Fruit fly (Drosophila melanogaster): ENCODE results near the gene Bka.

The Bka gene

dm6 chr2L:9897296-9897695, 2.2 kb downstream of the Bka start, which contains the start of gene RpS2 (continued):
- TF ChIP-seq stc (GFP tag; IDR thresholded peaks at IDR 0.05) (no peak), schlank (tag; optimal IDR thresholded peaks at IDR 0.05) (no peak), CG12942 (GFP tag; optimal IDR thresholded peaks at IDR 0.05) (no peak), Dfd (GFP tag; optimal IDR thresholded peaks at IDR 0.05) (no peak), Nf-YC (tag; optimal IDR thresholded peaks at IDR 0.05) (peak; percentile 22), CG17328 (GFP tag; IDR thresholded peaks at IDR 0.05) (peak; percentile 60), CG32772 (GFP tag; IDR thresholded peaks at IDR 0.05) (no peak), CG14441 (GFP tag; IDR thresholded peaks at IDR 0.05) (no peak), gro (GFP tag; optimal IDR thresholded peaks at IDR 0.05) (peak; percentile 39), CG6175 (GFP tag; IDR thresholded peaks at IDR 0.05) (no peak), tx (GFP tag; optimal IDR thresholded peaks at IDR 0.05) (no peak), hbn (GFP tag; IDR thresholded peaks at IDR 0.05; ENCODE audit: partially characterized antibody) (peak; percentile 99), CG15514 (GFP tag; optimal IDR thresholded peaks at IDR 0.05) (peak; percentile 71), Ptx1 (GFP tag; IDR thresholded peaks at IDR 0.05) (no peak), gce (GFP tag; IDR thresholded peaks at IDR 0.05) (no peak), CG1529 (GFP tag; optimal IDR thresholded peaks at IDR 0.05) (peak; percentile 32), CG1647 (GFP tag; optimal IDR thresholded peaks at IDR 0.05) (no peak), CG7987 (GFP tag; optimal IDR thresholded peaks at IDR 0.05) (peak; percentile 68), Hey (tag; optimal IDR thresholded peaks at IDR 0.05) (no peak), CG30403 (GFP tag; optimal IDR thresholded peaks at IDR 0.05) (peak; percentile 38), E2f1 (GFP tag; IDR thresholded peaks at IDR 0.05) (no peak), fd64A (GFP tag; optimal IDR thresholded peaks at IDR 0.05) (no peak), kah (GFP tag; optimal IDR thresholded peaks at IDR 0.05) (no peak), sisA (GFP tag; IDR thresholded peaks at IDR 0.05) (no peak), lov (optimal IDR thresholded peaks at IDR 0.05) (no peak), lov (GFP tag; IDR thresholded peaks at IDR 0.05) (no peak), Aef1 (GFP tag; IDR thresholded peaks at IDR 0.05) (no peak), Mrtf (GFP tag; IDR thresholded peaks at IDR 0.05) (no peak), CG13287 (GFP tag; IDR thresholded peaks at IDR 0.05; ENCODE audit: partially characterized antibody) (peak; percentile 99), tin (GFP tag; optimal IDR thresholded peaks at IDR 0.05) (no peak), cg (GFP tag; optimal IDR thresholded peaks at IDR 0.05) (no peak), Hr39 (optimal IDR thresholded peaks at IDR 0.05) (no peak), Gug (GFP tag; IDR thresholded peaks at IDR 0.05) (peak; percentile 8; the same call in 1 of the 4 replicates), tll (GFP tag; optimal IDR thresholded peaks at IDR 0.05) (no peak), twi (tag; optimal IDR thresholded peaks at IDR 0.05) (no peak), CG11456 (GFP tag; IDR thresholded peaks at IDR 0.05) (0 out of 3 replicates have a peak, but pooled peaks have one; percentile 6), CG7357 (GFP tag; IDR thresholded peaks at IDR 0.05) (no peak), CG8281 (tag; optimal IDR thresholded peaks at IDR 0.05) (no peak), mirr (GFP tag; optimal IDR thresholded peaks at IDR 0.05) (peak; percentile 54), CG32532 (GFP tag; IDR thresholded peaks at IDR 0.05) (peak; percentile 58), CG10431 (GFP tag; optimal IDR thresholded peaks at IDR 0.05) (no peak), CG17912 (GFP tag; optimal IDR thresholded peaks at IDR 0.05) (peak; percentile 56), dan (GFP tag; IDR thresholded peaks at IDR 0.05) (no peak), Spps (tag; optimal IDR thresholded peaks at IDR 0.05) (no peak), CG32767 (GFP tag; IDR thresholded peaks at IDR 0.05) (no peak), gcm (GFP tag; optimal IDR thresholded peaks at IDR 0.05) (peak; percentile 53), D (optimal IDR thresholded peaks at IDR 0.05) (no peak), D (GFP tag; optimal IDR thresholded peaks at IDR 0.05) (peak; percentile 16), CG10959 (GFP tag; IDR thresholded peaks at IDR 0.05) (no peak), z (GFP tag; IDR thresholded peaks at IDR 0.05) (no peak), Neu2 (GFP tag; optimal IDR thresholded peaks at IDR 0.05; ENCODE audit: borderline replicate concordance) (no peak), emc (GFP tag; optimal IDR thresholded peaks at IDR 0.05) (no peak), dati (GFP tag; IDR thresholded peaks at IDR 0.05) (no peak)
